Fruit fly (Drosophila melanogaster) whole organism, pupa: ENCODE results near the gene TTLL5.
A peak's percentile ranks its signal among the peaks of the same experiment; 100 is the strongest.

ENCODE experiments used
- CG10348 ChIP-seq: fragments of 200-800 bp; sonication (Bioruptor generic); IDR thresholded peaks from 2 replicates; pipeline ENCODE4 v1.3.6; 2022; ENCODE audit warnings: missing biosample characterization, missing genetic modification characterization
- CG13204 ChIP-seq: fragments of 200-800 bp; sonication (Bioruptor generic); optimal IDR thresholded peaks from 2 replicates; lab custom pipeline; 2018; ENCODE audit warnings: missing biosample characterization, mild to moderate bottlenecking, missing genetic modification characterization, moderate library complexity
- CG14655 ChIP-seq: fragments of 200-800 bp; sonication (Bioruptor generic); optimal IDR thresholded peaks from 3 replicates; lab custom pipeline; 2017; ENCODE audit warnings: mild to moderate bottlenecking, missing biosample characterization, missing genetic modification reagents, missing genetic modification characterization
- CG32121 ChIP-seq: fragments of 200-800 bp; sonication (Bioruptor generic); IDR thresholded peaks from 2 replicates; pipeline ENCODE4 v1.3.6; 2022; ENCODE audit warnings: missing biosample characterization, missing genetic modification characterization
- CG34367 ChIP-seq: fragments of 200-800 bp; sonication (Bioruptor generic); optimal IDR thresholded peaks from 2 replicates; lab custom pipeline; 2018; ENCODE audit warnings: missing biosample characterization, mild to moderate bottlenecking, missing genetic modification characterization
- CG4496 ChIP-seq: fragments of 200-800 bp; sonication (Bioruptor generic); IDR thresholded peaks from 3 replicates; pipeline ENCODE4 v1.3.6; 2022; ENCODE audit warnings: missing biosample characterization, missing genetic modification characterization
- CG8301 ChIP-seq: fragments of 200-800 bp; sonication (Bioruptor generic); optimal IDR thresholded peaks from 2 replicates; lab custom pipeline; 2018; ENCODE audit warnings: missing biosample characterization, mild to moderate bottlenecking, missing genetic modification characterization
- CG9948 ChIP-seq: fragments of 200-800 bp; sonication (Bioruptor generic); optimal IDR thresholded peaks from 2 replicates; lab custom pipeline; 2018; ENCODE audit warnings: missing biosample characterization, mild to moderate bottlenecking, missing genetic modification characterization, moderate library complexity
- EcR ChIP-seq: fragments of 200-800 bp; sonication (Bioruptor generic); optimal IDR thresholded peaks from 3 replicates; lab custom pipeline; 2019; ENCODE audit warnings: missing biosample characterization, missing genetic modification characterization, mild to moderate bottlenecking, moderate library complexity, missing genetic modification reagents
- Ets98B ChIP-seq: fragments of 200-800 bp; sonication (Bioruptor generic); IDR thresholded peaks from 2 replicates; pipeline ENCODE4 v1.3.6; 2022; ENCODE audit warnings: missing biosample characterization, missing genetic modification characterization
- Pif1A ChIP-seq: fragments of 200-800 bp; sonication (Bioruptor generic); optimal IDR thresholded peaks from 3 replicates; lab custom pipeline; 2016; ENCODE audit warnings: missing biosample characterization, missing genetic modification characterization
- Pif1B ChIP-seq: fragments of 200-800 bp; sonication (Bioruptor generic); optimal IDR thresholded peaks from 3 replicates; lab custom pipeline; 2016; ENCODE audit warnings: missing biosample characterization, missing genetic modification characterization
- gl ChIP-seq: fragments of 200-800 bp; sonication (Bioruptor generic); optimal IDR thresholded peaks from 2 replicates; lab custom pipeline; 2018; ENCODE audit warnings: missing biosample characterization, mild to moderate bottlenecking, missing genetic modification characterization
- rn ChIP-seq: fragments of 200-800 bp; sonication (Bioruptor generic); IDR thresholded peaks from 2 replicates; pipeline ENCODE4 v1.3.6; 2022; ENCODE audit warnings: missing biosample characterization, missing genetic modification characterization

DNA sequence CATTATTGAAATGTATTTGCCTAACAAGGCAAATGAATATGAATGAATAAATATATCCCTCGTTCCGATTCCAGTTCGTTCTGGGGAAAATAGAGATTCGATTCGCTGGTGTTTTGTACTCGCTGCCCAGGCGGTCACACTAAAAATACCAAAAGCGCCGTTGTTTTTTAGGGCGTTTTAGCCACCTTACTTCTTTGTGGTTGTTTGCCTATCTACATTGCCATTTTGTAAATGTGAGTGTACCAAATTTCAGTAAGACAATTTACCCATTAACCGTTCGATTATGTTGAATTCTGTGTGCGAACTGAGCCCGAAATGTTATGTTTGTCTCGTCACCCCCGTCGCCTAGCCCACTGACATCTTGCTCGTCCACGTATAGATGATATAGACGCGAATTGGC lies 25.2 kb downstream of the TTLL5 start, which contains the start of the genes CG33095 and CG33096:
- TF ChIP-seq CG10348 (GFP tag; lab: Robert Waterston, UW) (no peak), Pif1A (GFP tag; lab: Kevin White, UChicago) (no peak), CG9948 (no peak), Pif1B (GFP tag; lab: Kevin White, UChicago) (no peak), EcR (GFP tag; lab: Kevin White, UChicago) (peak; percentile 1), Ets98B (GFP tag; lab: Robert Waterston, UW) (no peak), CG34367 (tag; lab: Kevin White, UChicago) (no peak), CG13204 (GFP tag; lab: Kevin White, UChicago) (no peak), CG32121 (no peak), rn (no peak), CG14655 (GFP tag; lab: Kevin White, UChicago) (no peak), CG4496 (GFP tag; lab: Robert Waterston, UW) (no peak), CG8301 (no peak), gl (tag; lab: Kevin White, UChicago) (no peak)
